Worm (Caenorhabditis elegans) whole organism, late embryonic: ENCODE results near the gene fkb-3.

Source experiments
- F13H6.1 ChIP-seq: sonication (generic microtip); optimal IDR thresholded peaks from 2 replicates; lab custom pipeline; 2016; ENCODE audit warnings: missing genetic modification characterization, missing compliant biosample characterization
- ceh-24 ChIP-seq: sonication (generic microtip); optimal IDR thresholded peaks from 2 replicates; lab custom pipeline; 2016; ENCODE audit warnings: mild to moderate bottlenecking, missing genetic modification characterization, missing compliant biosample characterization
- ceh-34 ChIP-seq: sonication (generic microtip); optimal IDR thresholded peaks from 2 replicates; lab custom pipeline; 2016; ENCODE audit warnings: mild to moderate bottlenecking, missing genetic modification characterization, missing compliant biosample characterization
- ceh-9 ChIP-seq: sonication (generic microtip); optimal IDR thresholded peaks from 2 replicates; lab custom pipeline; 2016; ENCODE audit warnings: mild to moderate bottlenecking, missing genetic modification characterization, inconsistent platforms, missing compliant biosample characterization
- elt-2 ChIP-seq: sonication (generic microtip); optimal IDR thresholded peaks from 2 replicates; lab custom pipeline; 2016; ENCODE audit warnings: missing genetic modification reagents, missing genetic modification characterization, missing compliant biosample characterization
- ets-4 ChIP-seq: sonication (generic microtip); optimal IDR thresholded peaks from 2 replicates; lab custom pipeline; 2016; ENCODE audit warnings: missing genetic modification characterization, missing compliant biosample characterization
- eyg-1 ChIP-seq: sonication (generic microtip); optimal IDR thresholded peaks from 2 replicates; lab custom pipeline; 2016; ENCODE audit warnings: missing genotype, missing genetic modification characterization, missing compliant biosample characterization
- nhr-11 ChIP-seq: fragments of 150-350 bp; optimal IDR thresholded peaks from 2 replicates; lab custom pipeline; 2014; ENCODE audit warnings: missing biosample characterization, missing genetic modification characterization
- pha-4 ChIP-seq: fragments of 150-350 bp; optimal IDR thresholded peaks from 2 replicates; lab custom pipeline; 2018; ENCODE audit warnings: missing biosample characterization, missing genetic modification reagents, missing genetic modification characterization
- sdc-2 ChIP-seq: sonication (generic microtip); optimal IDR thresholded peaks from 2 replicates; lab custom pipeline; 2016; ENCODE audit warnings: missing genotype, missing genetic modification characterization, missing compliant biosample characterization
- tbx-2 ChIP-seq: sonication (generic microtip); optimal IDR thresholded peaks from 2 replicates; lab custom pipeline; 2016; ENCODE audit warnings: missing genetic modification characterization, missing compliant biosample characterization
- zip-5 ChIP-seq: sonication (generic microtip); optimal IDR thresholded peaks from 2 replicates; lab custom pipeline; 2016; ENCODE audit warnings: missing genetic modification characterization, missing compliant biosample characterization
- ztf-16 ChIP-seq: sonication (generic microtip); optimal IDR thresholded peaks from 2 replicates; lab custom pipeline; 2017; ENCODE audit warnings: missing genetic modification characterization, missing compliant biosample characterization

DNA sequence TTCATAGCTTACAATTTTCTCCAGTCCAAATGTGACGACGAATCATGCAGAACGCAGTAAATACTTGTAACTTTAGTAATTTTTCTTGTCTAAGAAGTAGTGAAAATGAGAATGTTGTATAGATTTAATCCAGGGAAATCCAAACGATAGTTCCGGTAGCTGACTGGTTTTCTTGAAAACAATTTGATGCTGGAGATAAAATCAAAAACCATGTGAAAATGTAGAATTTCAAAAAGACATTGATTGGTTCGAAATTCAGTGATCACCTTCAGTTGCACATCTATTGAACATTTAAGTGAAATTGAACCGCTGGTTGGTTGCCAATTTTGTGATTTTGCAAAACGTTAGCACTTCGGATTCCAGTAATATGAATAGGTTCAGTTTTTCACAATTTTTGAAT, 39.0 kb downstream of the fkb-3 start, which contains the start of gene C13A2.9:
- TF ChIP-seq ceh-9 (tag; lab: Kevin White, UChicago) (no peak), nhr-11 (tag; lab: Kevin White, UChicago) (no peak), tbx-2 (tag; lab: Kevin White, UChicago) (no peak), sdc-2 (tag; lab: Kevin White, UChicago) (no peak), elt-2 (tag; lab: Kevin White, UChicago) (no peak), ets-4 (tag; lab: Kevin White, UChicago) (no peak), pha-4 (tag; lab: Kevin White, UChicago) (no peak), zip-5 (no peak), F13H6.1 (tag; lab: Kevin White, UChicago) (no peak), eyg-1 (tag; lab: Kevin White, UChicago) (no peak), ceh-34 (tag; lab: Kevin White, UChicago) (no peak), ztf-16 (tag; lab: Kevin White, UChicago) (no peak), ceh-24 (tag; lab: Kevin White, UChicago) (no peak)
